Worm (Caenorhabditis elegans) whole organism, L1 larva: ENCODE measurements around the gene R08C7.1.

Experiments used
- C04F5.9 ChIP-seq: sonication (generic microtip); optimal IDR thresholded peaks from 2 replicates; lab custom pipeline; 2016; ENCODE audit warnings: missing genetic modification characterization, missing compliant biosample characterization
- C34B4.2 ChIP-seq: sonication (generic microtip); optimal IDR thresholded peaks from 2 replicates; lab custom pipeline; 2017; ENCODE audit warnings: mild to moderate bottlenecking, missing genetic modification characterization, missing compliant biosample characterization
- blmp-1 ChIP-seq: fragments of 150-350 bp; optimal IDR thresholded peaks from 2 replicates; lab custom pipeline; 2014; ENCODE audit warnings: missing biosample characterization, missing genetic modification characterization
- ceh-8 ChIP-seq: fragments of 200-800 bp; sonication (Bioruptor generic); optimal IDR thresholded peaks from 2 replicates; lab custom pipeline; 2018; ENCODE audit warnings: mild to moderate bottlenecking, missing genetic modification characterization, moderate library complexity, missing compliant biosample characterization
- ceh-82 ChIP-seq, 3 experiments: fragments of 150-350 bp in 1 of 3; sonication (generic microtip) in 2 of 3; optimal IDR thresholded peaks; 2 replicates each; lab custom pipeline; 2014 to 2017; ENCODE audit warnings: missing biosample characterization in 3 of 3, missing genetic modification characterization in 3 of 3
- ces-1 ChIP-seq: fragments of 150-350 bp; optimal IDR thresholded peaks from 2 replicates; lab custom pipeline; 2014; ENCODE audit warnings: missing biosample characterization, missing genetic modification reagents, missing genetic modification characterization
- dpl-1 ChIP-seq, 3 experiments: fragments of 150-350 bp in 2 of 3; sonication (generic microtip) in 1 of 3; optimal IDR thresholded peaks; 2 replicates each; lab custom pipeline; 2014 to 2017; ENCODE audit warnings: missing biosample characterization in 3 of 3, missing genetic modification characterization in 3 of 3, missing genetic modification reagents in 3 of 3
- dsc-1 ChIP-seq: sonication (generic microtip); optimal IDR thresholded peaks from 2 replicates; lab custom pipeline; 2016; ENCODE audit warnings: mild to moderate bottlenecking, missing genetic modification characterization, missing compliant biosample characterization
- efl-1 ChIP-seq, 4 experiments: fragments of 150-350 bp; optimal IDR thresholded peaks in 3 of 4; peaks in 1 of 4; 1 replicate in 1 of 4; 2 replicates in 3 of 4; lab custom pipeline; 2014; ENCODE audit warnings: missing biosample characterization in 2 of 4, missing genetic modification characterization in 2 of 4, missing genetic modification reagents in 2 of 4
- elt-3 ChIP-seq, 6 experiments: fragments of 150-350 bp in 1 of 6; sonication (generic microtip); optimal IDR thresholded peaks; 2 replicates each; lab custom pipeline; 2017 to 2018; ENCODE audit warnings: missing biosample characterization in 6 of 6, missing genetic modification characterization in 6 of 6, inconsistent platforms in 1 of 6
- fkh-8 ChIP-seq: sonication (generic microtip); optimal IDR thresholded peaks from 2 replicates; lab custom pipeline; 2016; ENCODE audit warnings: mild to moderate bottlenecking, missing genetic modification characterization, missing compliant biosample characterization
- fos-1 ChIP-seq: fragments of 150-350 bp; optimal IDR thresholded peaks from 2 replicates; lab custom pipeline; 2014; ENCODE audit warnings: missing biosample characterization, missing genetic modification characterization
- hlh-17 ChIP-seq: fragments of 200-800 bp; sonication (Bioruptor generic); optimal IDR thresholded peaks from 2 replicates; lab custom pipeline; 2018; ENCODE audit warnings: missing genetic modification characterization, mild to moderate bottlenecking, missing compliant biosample characterization, moderate library complexity, borderline replicate concordance
- jun-1 ChIP-seq: fragments of 150-350 bp; optimal IDR thresholded peaks from 2 replicates; lab custom pipeline; 2014; ENCODE audit warnings: missing biosample characterization, missing genetic modification reagents, missing genetic modification characterization
- lin-13 ChIP-seq: fragments of 150-350 bp; optimal IDR thresholded peaks from 2 replicates; lab custom pipeline; 2014; ENCODE audit warnings: missing biosample characterization, missing genetic modification reagents, missing genetic modification characterization
- lin-14 ChIP-seq: fragments of 200-800 bp; sonication (Bioruptor generic); optimal IDR thresholded peaks from 2 replicates; lab custom pipeline; 2018; ENCODE audit warnings: mild to moderate bottlenecking, missing genetic modification characterization, moderate library complexity, missing compliant biosample characterization
- lin-15B ChIP-seq: fragments of 150-350 bp; sonication (generic microtip); optimal IDR thresholded peaks from 3 replicates; lab custom pipeline; 2014; ENCODE audit warnings: missing biosample characterization, missing genetic modification characterization
- lin-35 ChIP-seq, 2 experiments: fragments of 150-350 bp; optimal IDR thresholded peaks; 2 replicates each; lab custom pipeline; 2014; ENCODE audit warnings: missing biosample characterization in 2 of 2, missing genetic modification characterization in 2 of 2, missing genetic modification reagents in 2 of 2
- lsy-2 ChIP-seq, 2 experiments: fragments of 150-350 bp; optimal IDR thresholded peaks; 2 replicates each; lab custom pipeline; 2014; ENCODE audit warnings: missing biosample characterization in 2 of 2, missing genetic modification characterization in 2 of 2
- mdl-1 ChIP-seq, 2 experiments: fragments of 150-350 bp; optimal IDR thresholded peaks; 2 replicates each; lab custom pipeline; 2014 to 2017; ENCODE audit warnings: missing biosample characterization in 2 of 2, missing genetic modification characterization in 2 of 2, inconsistent platforms in 1 of 2
- mef-2 ChIP-seq: fragments of 150-350 bp; optimal IDR thresholded peaks from 2 replicates; lab custom pipeline; 2014; ENCODE audit warnings: missing biosample characterization, missing genetic modification characterization
- mep-1 ChIP-seq: fragments of 150-350 bp; optimal IDR thresholded peaks from 2 replicates; lab custom pipeline; 2014; ENCODE audit warnings: missing biosample characterization, missing genetic modification characterization
- nhr-12 ChIP-seq: sonication (generic microtip); optimal IDR thresholded peaks from 2 replicates; lab custom pipeline; 2017; ENCODE audit warnings: missing biosample characterization, missing genetic modification characterization
- nhr-20 ChIP-seq: sonication (generic microtip); optimal IDR thresholded peaks from 2 replicates; lab custom pipeline; 2016; ENCODE audit warnings: mild to moderate bottlenecking, missing genetic modification characterization, missing compliant biosample characterization
- nhr-47 ChIP-seq: sonication (generic microtip); optimal IDR thresholded peaks from 2 replicates; lab custom pipeline; 2016; ENCODE audit warnings: mild to moderate bottlenecking, missing genetic modification characterization, moderate library complexity, missing compliant biosample characterization
- nhr-71 ChIP-seq: sonication (generic microtip); optimal IDR thresholded peaks from 2 replicates; lab custom pipeline; 2016; ENCODE audit warnings: mild to moderate bottlenecking, missing genetic modification characterization, moderate library complexity, missing compliant biosample characterization
- nhr-76 ChIP-seq: sonication (generic microtip); optimal IDR thresholded peaks from 2 replicates; lab custom pipeline; 2017; ENCODE audit warnings: missing biosample characterization, missing genetic modification characterization
- nhr-84 ChIP-seq: sonication (generic microtip); optimal IDR thresholded peaks from 2 replicates; lab custom pipeline; 2017; ENCODE audit warnings: missing biosample characterization, missing genetic modification characterization
- nhr-85 ChIP-seq: sonication (generic microtip); peaks from one replicate; lab custom pipeline; 2016; ENCODE audit warnings: missing genetic modification characterization, inconsistent platforms, missing compliant biosample characterization
- nhr-90 ChIP-seq: sonication (generic microtip); optimal IDR thresholded peaks from 2 replicates; lab custom pipeline; 2016; ENCODE audit warnings: mild to moderate bottlenecking, missing genetic modification characterization, missing compliant biosample characterization; ENCODE audit not compliant: poor library complexity
- pax-3 ChIP-seq: fragments of 200-800 bp; sonication (Bioruptor generic); optimal IDR thresholded peaks from 2 replicates; lab custom pipeline; 2018; ENCODE audit warnings: mild to moderate bottlenecking, missing genetic modification characterization, moderate library complexity, missing compliant biosample characterization
- rnt-1 ChIP-seq: sonication (generic microtip); optimal IDR thresholded peaks from 2 replicates; lab custom pipeline; 2016; ENCODE audit warnings: mild to moderate bottlenecking, missing genetic modification characterization, moderate library complexity, missing compliant biosample characterization
- snpc-4 ChIP-seq: fragments of 150-350 bp; optimal IDR thresholded peaks from 2 replicates; lab custom pipeline; 2014; ENCODE audit warnings: missing biosample characterization, missing genetic modification characterization
- snu-23 ChIP-seq: sonication (generic microtip); optimal IDR thresholded peaks from 2 replicates; lab custom pipeline; 2016; ENCODE audit warnings: missing genetic modification characterization, missing compliant biosample characterization
- swsn-7 ChIP-seq: sonication (generic microtip); optimal IDR thresholded peaks from 2 replicates; lab custom pipeline; 2016; ENCODE audit warnings: missing genetic modification characterization, missing compliant biosample characterization
- tbx-2 ChIP-seq: sonication (generic microtip); optimal IDR thresholded peaks from 2 replicates; lab custom pipeline; 2016; ENCODE audit warnings: missing genetic modification characterization, missing compliant biosample characterization
- tlp-1 ChIP-seq: fragments of 150-350 bp; optimal IDR thresholded peaks from 2 replicates; lab custom pipeline; 2014; ENCODE audit warnings: missing biosample characterization, missing genetic modification characterization
- unc-130 ChIP-seq: fragments of 150-350 bp; optimal IDR thresholded peaks from 2 replicates; lab custom pipeline; 2017; ENCODE audit warnings: missing biosample characterization, missing genetic modification characterization, inconsistent platforms
- unc-62 ChIP-seq: fragments of 150-350 bp; optimal IDR thresholded peaks from 2 replicates; lab custom pipeline; 2014; ENCODE audit warnings: missing biosample characterization, missing genetic modification reagents, missing genetic modification characterization
- unc-86 ChIP-seq: sonication (generic microtip); optimal IDR thresholded peaks from 2 replicates; lab custom pipeline; 2016; ENCODE audit warnings: missing genetic modification characterization, missing compliant biosample characterization
- vab-15 ChIP-seq: sonication (generic microtip); optimal IDR thresholded peaks from 2 replicates; lab custom pipeline; 2017; ENCODE audit warnings: missing genotype, mild to moderate bottlenecking, missing genetic modification characterization, missing compliant biosample characterization
- xbp-1 ChIP-seq: sonication (generic microtip); optimal IDR thresholded peaks from 2 replicates; lab custom pipeline; 2016; ENCODE audit warnings: missing genetic modification characterization, missing compliant biosample characterization
- zip-4 ChIP-seq: fragments of 200-800 bp; sonication (Bioruptor generic); optimal IDR thresholded peaks from 2 replicates; lab custom pipeline; 2018; ENCODE audit warnings: mild to moderate bottlenecking, missing genetic modification characterization, moderate library complexity, missing compliant biosample characterization
- ztf-11 ChIP-seq, 2 experiments: sonication (generic microtip); optimal IDR thresholded peaks; 2 replicates each; lab custom pipeline; 2016 to 2017; ENCODE audit warnings: missing genetic modification characterization in 2 of 2, missing biosample characterization in 1 of 2, missing compliant biosample characterization in 1 of 2
- ztf-4 ChIP-seq: fragments of 150-350 bp; optimal IDR thresholded peaks from 2 replicates; lab custom pipeline; 2014; ENCODE audit warnings: missing biosample characterization, missing genetic modification characterization

The R08C7.1 gene

ce11 chrIV:4402413-4402812, 49.3 kb upstream of the R08C7.1 start (continued):
- TF ChIP-seq xbp-1 (tag; lab: Kevin White, UChicago) (peak; percentile 6), efl-1 (optimal IDR thresholded peaks at IDR 0.05; lab: Kevin White, UChicago) (peak in 1 of 2 experiments; percentile 27), efl-1 (GFP tag; optimal IDR thresholded peaks at IDR 0.05 in 1 of 2; lab: Kevin White, UChicago) (peak; percentile 9 to 45), mdl-1 (tag; optimal IDR thresholded peaks at IDR 0.05; lab: Kevin White, UChicago) (peak in 1 of 2 experiments; percentile 78), ztf-11 (tag; optimal IDR thresholded peaks at IDR 0.05; lab: Kevin White, UChicago) (no peak), ceh-8 (GFP tag; lab: Kevin White, UChicago) (no peak), nhr-84 (tag; lab: Kevin White, UChicago) (no peak), C34B4.2 (no peak), lin-13 (GFP tag; lab: Kevin White, UChicago) (peak; percentile 46), unc-62 (GFP tag; lab: Kevin White, UChicago) (no peak), nhr-90 (tag; lab: Kevin White, UChicago) (peak; percentile 82), nhr-12 (tag; lab: Kevin White, UChicago) (no peak), dsc-1 (tag; lab: Kevin White, UChicago) (peak; percentile 51), hlh-17 (GFP tag; lab: Kevin White, UChicago) (no peak), swsn-7 (tag; lab: Kevin White, UChicago) (peak; percentile 38), nhr-20 (tag; lab: Kevin White, UChicago) (peak; percentile 85), C04F5.9 (no peak), pax-3 (peak; percentile 37), jun-1 (tag; lab: Kevin White, UChicago) (no peak), nhr-76 (tag; lab: Kevin White, UChicago) (no peak), snpc-4 (tag; lab: Kevin White, UChicago) (peak; percentile 25), nhr-71 (tag; lab: Kevin White, UChicago) (peak; percentile 89), ceh-82 (tag; optimal IDR thresholded peaks at IDR 0.05; lab: Kevin White, UChicago) (peak in 1 of 3 experiments; percentile 5), unc-86 (no peak), zip-4 (GFP tag; lab: Kevin White, UChicago) (no peak)

ce11 chrIV:4403870-4404269, 47.8 kb upstream of the R08C7.1 start:
- TF ChIP-seq nhr-47 (tag; lab: Kevin White, UChicago) (peak; percentile 14), dpl-1 (GFP tag; optimal IDR thresholded peaks at IDR 0.05; lab: Kevin White, UChicago) (no peak), rnt-1 (peak; percentile 24), efl-1 (optimal IDR thresholded peaks at IDR 0.05; lab: Kevin White, UChicago) (no peak), efl-1 (GFP tag; optimal IDR thresholded peaks at IDR 0.05 in 1 of 2; lab: Kevin White, UChicago) (peak in 1 of 2 experiments; percentile 84), lsy-2 (tag; optimal IDR thresholded peaks at IDR 0.05; lab: Kevin White, UChicago) (peak in 1 of 2 experiments; percentile 22), tbx-2 (peak; percentile 2), lin-14 (GFP tag; lab: Kevin White, UChicago) (peak; percentile 73), mep-1 (tag; lab: Kevin White, UChicago) (peak; percentile 2), nhr-71 (tag; lab: Kevin White, UChicago) (no peak)

ce11 chrIV:4405126-4405525, 46.5 kb upstream of the R08C7.1 start, which contains the start of gene Y24D9A.7:
TSS of gene Y24D9A.7 (minus strand) at chrIV:4405171.
- peak in 1 of 2 experiments; percentile 43 for TF ChIP-seq lin-35 (GFP tag; optimal IDR thresholded peaks at IDR 0.05; lab: Kevin White, UChicago)
- peak in 1 of 2 experiments; percentile 3 for TF ChIP-seq lsy-2 (tag; optimal IDR thresholded peaks at IDR 0.05; lab: Kevin White, UChicago)
- TF ChIP-seq hlh-17 (GFP tag; lab: Kevin White, UChicago) = no peak
- TF ChIP-seq rnt-1 = peak; percentile 8
- TF ChIP-seq efl-1 (optimal IDR thresholded peaks at IDR 0.05; lab: Kevin White, UChicago) = no peak
- TF ChIP-seq efl-1 (GFP tag; optimal IDR thresholded peaks at IDR 0.05 in 1 of 2; lab: Kevin White, UChicago) = peak in 1 of 2 experiments; percentile 92
- TF ChIP-seq fkh-8 (tag; lab: Kevin White, UChicago) = no peak
- peak; percentile 21 for TF ChIP-seq mep-1 (tag; lab: Kevin White, UChicago)
- TF ChIP-seq mef-2 = no peak
- TF ChIP-seq ztf-4 (tag; lab: Kevin White, UChicago) = peak; percentile 55
- TF ChIP-seq vab-15 (tag; lab: Kevin White, UChicago) = no peak
- TF ChIP-seq nhr-20 (tag; lab: Kevin White, UChicago) = peak; percentile 22
- no peak for TF ChIP-seq lin-13 (GFP tag; lab: Kevin White, UChicago)
- peak in 2 of 3 experiments; percentile 7 to 12 for TF ChIP-seq dpl-1 (GFP tag; optimal IDR thresholded peaks at IDR 0.05; lab: Kevin White, UChicago)
- TF ChIP-seq nhr-71 (tag; lab: Kevin White, UChicago) = peak; percentile 61
- no peak for TF ChIP-seq fos-1 (tag; lab: Kevin White, UChicago)
- peak; percentile 46 for TF ChIP-seq unc-130 (tag; lab: Kevin White, UChicago)
- no peak for TF ChIP-seq C34B4.2
- TF ChIP-seq snu-23 (GFP tag; lab: Kevin White, UChicago) = peak; percentile 27
- peak; percentile 10 for TF ChIP-seq blmp-1 (tag; lab: Kevin White, UChicago)
- no peak for TF ChIP-seq ces-1
- no peak for TF ChIP-seq elt-3 (tag; optimal IDR thresholded peaks at IDR 0.05; lab: Kevin White, UChicago)
- TF ChIP-seq nhr-85 (tag; lab: Kevin White, UChicago) = no peak
- no peak for TF ChIP-seq lin-15B (tag; lab: Kevin White, UChicago)
- peak; percentile 19 for TF ChIP-seq dsc-1 (tag; lab: Kevin White, UChicago)
- TF ChIP-seq lin-14 (GFP tag; lab: Kevin White, UChicago) = peak; percentile 57
- TF ChIP-seq tlp-1 = no peak
